Worm (Caenorhabditis elegans): Measurements from ENCODE around the gene str-135.

ce11 chrV:8318135-8318534 is 37.5 kb upstream of the str-135 start, which contains the start of gene clec-219:
- TF ChIP-seq zip-4 (GFP tag; optimal IDR thresholded peaks at IDR 0.05) (no peak), ceh-82 (tag; optimal IDR thresholded peaks at IDR 0.05) (no peak), unc-98 (GFP tag; IDR thresholded peaks at IDR 0.05) (no peak), fos-1 (tag; optimal IDR thresholded peaks at IDR 0.05) (no peak), nhr-12 (tag; optimal IDR thresholded peaks at IDR 0.05) (no peak), elt-2 (tag; optimal IDR thresholded peaks at IDR 0.05) (no peak), irx-1 (tag; optimal IDR thresholded peaks at IDR 0.05) (no peak), swsn-7 (tag; optimal IDR thresholded peaks at IDR 0.05) (no peak), lin-39 (tag; optimal IDR thresholded peaks at IDR 0.05) (no peak), pag-3 (tag; optimal IDR thresholded peaks at IDR 0.05; ENCODE audit: borderline replicate concordance, insufficient read depth) (no peak), ztf-11 (tag; optimal IDR thresholded peaks at IDR 0.05) (no peak), dpl-1 (GFP tag; optimal IDR thresholded peaks at IDR 0.05) (no peak), elt-3 (tag; optimal IDR thresholded peaks at IDR 0.05) (no peak), unc-62 (GFP tag; optimal IDR thresholded peaks at IDR 0.05) (no peak)

Measured in whole organism, L1 larva.